Worm (Caenorhabditis elegans) whole organism, midembryonic: Measurements from ENCODE around the gene sqv-2.

Experiments
- T22C8.4 ChIP-seq: fragments of 200-800 bp; sonication (Bioruptor generic); IDR thresholded peaks from 2 replicates; pipeline ENCODE4 v1.3.6; 2022; ENCODE audit warnings: missing genetic modification characterization, missing compliant biosample characterization
- cog-1 ChIP-seq: sonication (generic microtip); optimal IDR thresholded peaks from 2 replicates; lab custom pipeline; 2016; ENCODE audit warnings: missing genetic modification characterization, missing compliant biosample characterization
- flt-1 ChIP-seq: fragments of 200-800 bp; sonication (Bioruptor generic); IDR thresholded peaks from 2 replicates; pipeline ENCODE4 v1.3.6; 2022; ENCODE audit warnings: missing genetic modification characterization, missing compliant biosample characterization
- klf-2 ChIP-seq: fragments of 200-800 bp; sonication (Bioruptor generic); conservative IDR thresholded peaks from 2 replicates; pipeline ENCODE4 v1.3.6; 2022; ENCODE audit warnings: missing genetic modification reagents, missing genetic modification characterization, missing compliant biosample characterization
- med-1 ChIP-seq: sonication (generic microtip); optimal IDR thresholded peaks from 2 replicates; lab custom pipeline; 2017; ENCODE audit warnings: missing genetic modification characterization, mild to moderate bottlenecking, missing compliant biosample characterization, antibody characterized with exemption, missing genetic modification reagents; ENCODE audit not compliant: insufficient read depth
- ref-1 ChIP-seq: fragments of 200-800 bp; sonication (Bioruptor generic); conservative IDR thresholded peaks from 2 replicates; pipeline ENCODE4 v1.3.6; 2022; ENCODE audit warnings: missing genetic modification reagents, missing genetic modification characterization, missing compliant biosample characterization
- tab-1 ChIP-seq: fragments of 200-800 bp; sonication (Bioruptor generic); IDR thresholded peaks from 2 replicates; pipeline ENCODE4 v1.3.6; 2022; ENCODE audit warnings: missing genetic modification characterization, missing compliant biosample characterization
- ztf-23 ChIP-seq: fragments of 200-800 bp; sonication (Bioruptor generic); IDR thresholded peaks from 2 replicates; pipeline ENCODE4 v1.3.6; 2022; ENCODE audit warnings: missing genetic modification reagents, missing genetic modification characterization, missing compliant biosample characterization
- ztf-29 ChIP-seq: fragments of 200-800 bp; sonication (Bioruptor generic); IDR thresholded peaks from 2 replicates; pipeline ENCODE4 v1.3.6; 2022; ENCODE audit warnings: missing genetic modification reagents, missing genetic modification characterization, missing compliant biosample characterization

sqv-2 gene

DNA sequence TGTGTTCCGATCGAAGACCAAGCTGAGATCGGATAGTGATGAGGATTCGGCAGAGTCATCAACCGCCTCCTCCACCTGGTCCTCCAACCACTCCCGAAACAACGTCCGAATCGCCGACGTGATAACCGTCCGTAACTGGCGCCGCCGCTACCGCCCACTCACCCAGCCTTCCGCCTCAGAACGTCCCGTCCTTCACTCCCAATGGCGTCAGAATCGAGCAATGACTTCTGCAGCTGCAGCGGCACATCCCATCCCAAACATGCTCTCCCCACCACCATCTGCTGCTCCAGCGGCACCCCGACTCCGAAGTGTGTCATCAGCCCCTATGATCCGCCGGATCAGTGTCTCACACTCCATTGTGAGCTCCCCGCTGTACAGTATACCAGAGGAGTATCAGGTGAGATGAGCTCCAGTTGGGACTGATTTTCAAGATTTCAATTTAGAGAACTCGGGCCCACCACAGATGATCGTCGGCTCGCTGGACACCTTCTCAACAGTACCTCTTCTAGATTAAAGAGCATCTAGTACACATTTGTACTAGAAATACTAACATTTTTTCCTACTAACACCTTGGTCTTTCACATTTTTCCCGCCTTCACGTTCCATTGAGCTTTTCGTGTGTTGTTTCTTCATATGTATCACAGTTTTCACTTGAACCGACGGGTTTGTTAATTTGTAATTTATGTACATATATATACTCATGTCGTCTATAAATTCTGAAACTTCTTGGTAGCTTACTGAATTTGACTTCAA lies 31.8 kb upstream of the sqv-2 start:
- TF ChIP-seq flt-1 (GFP tag; lab: Robert Waterston, UW) = no peak
- no peak for TF ChIP-seq klf-2 (GFP tag; lab: Robert Waterston, UW)

DNA sequence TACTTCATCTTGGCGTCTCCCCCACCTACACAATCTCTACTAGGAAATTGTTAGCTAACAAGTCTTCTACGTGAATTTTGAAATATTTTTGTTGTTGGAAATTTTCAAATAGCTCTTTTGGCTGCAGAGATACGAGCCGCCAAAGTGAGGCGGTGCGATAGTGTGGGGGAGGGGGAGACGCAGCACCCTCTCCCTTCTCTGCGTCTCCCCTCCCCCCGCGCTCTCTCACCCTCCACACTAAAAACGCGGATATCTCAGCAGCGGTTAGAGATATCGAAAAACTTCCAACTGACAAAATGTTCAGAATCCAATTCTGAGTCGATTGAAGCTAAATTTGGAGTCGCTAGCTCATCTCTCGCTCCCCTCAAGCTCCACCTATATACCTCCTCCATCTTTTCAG lies 30.8 kb upstream of the sqv-2 start:
- TF ChIP-seq ztf-23 (GFP tag; lab: Robert Waterston, UW) = no peak
- TF ChIP-seq flt-1 (GFP tag; lab: Robert Waterston, UW) = no peak
- no peak for TF ChIP-seq ref-1
- TF ChIP-seq med-1 (GFP tag; lab: Kevin White, UChicago) = no peak
- no peak for TF ChIP-seq T22C8.4 (GFP tag; lab: Robert Waterston, UW)
- TF ChIP-seq tab-1 (GFP tag; lab: Robert Waterston, UW) = no peak
- no peak for TF ChIP-seq cog-1 (tag; lab: Kevin White, UChicago)
- TF ChIP-seq ztf-29 (GFP tag; lab: Robert Waterston, UW) = no peak
- no peak for TF ChIP-seq klf-2 (GFP tag; lab: Robert Waterston, UW)

DNA sequence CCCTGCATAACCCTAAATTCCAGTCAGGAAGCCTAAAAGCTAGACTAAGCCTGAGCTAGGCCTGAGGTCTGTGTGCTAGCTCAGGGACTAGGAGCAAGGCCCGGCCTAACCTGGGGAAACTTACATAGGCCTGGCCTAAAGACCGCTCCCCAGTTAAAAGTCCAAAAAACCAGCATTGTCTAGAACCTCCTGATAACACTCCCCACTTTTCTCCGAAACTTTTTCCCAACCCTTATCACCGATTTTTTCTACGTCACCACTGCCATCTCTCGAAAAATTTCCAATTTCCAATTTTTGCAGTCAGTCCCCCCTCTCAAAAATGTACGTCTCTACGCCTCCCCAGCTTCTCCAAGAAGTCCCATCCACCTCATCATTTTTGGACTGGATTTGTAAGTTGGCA lies 29.4 kb upstream of the sqv-2 start, which contains the start of gene ZK355.2:
Gene ZK355.2, plus strand, starts transcription at position 301 of the 400 bp plus-strand sequence.
- TF ChIP-seq tab-1 (GFP tag; lab: Robert Waterston, UW) (no peak), T22C8.4 (GFP tag; lab: Robert Waterston, UW) (no peak), klf-2 (GFP tag; lab: Robert Waterston, UW) (no peak), ztf-29 (GFP tag; lab: Robert Waterston, UW) (no peak), flt-1 (GFP tag; lab: Robert Waterston, UW) (no peak), ref-1 (no peak), ztf-23 (GFP tag; lab: Robert Waterston, UW) (no peak), med-1 (GFP tag; lab: Kevin White, UChicago) (no peak), cog-1 (tag; lab: Kevin White, UChicago) (no peak)

DNA sequence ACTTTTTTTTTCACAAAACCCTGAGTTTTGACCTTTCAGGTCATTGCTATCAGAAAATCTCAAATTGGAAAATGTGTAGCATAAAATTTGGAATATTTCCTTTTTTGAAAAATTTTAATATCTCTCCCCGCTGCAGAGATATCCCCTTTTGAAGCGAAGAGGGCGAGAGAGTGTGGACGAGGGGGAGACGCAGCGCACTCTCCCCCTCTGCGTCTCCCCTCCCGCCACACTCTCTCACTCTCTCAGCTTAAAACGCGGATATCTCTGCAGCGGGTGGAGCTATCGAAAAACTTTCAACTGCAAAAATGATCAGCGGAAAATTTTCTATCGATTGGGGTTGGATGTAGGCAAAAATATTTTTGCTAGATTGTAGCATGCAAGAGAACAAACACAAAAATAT lies 28.6 kb upstream of the sqv-2 start:
- TF ChIP-seq ztf-29 (GFP tag; lab: Robert Waterston, UW) = no peak
- no peak for TF ChIP-seq cog-1 (tag; lab: Kevin White, UChicago)
- TF ChIP-seq klf-2 (GFP tag; lab: Robert Waterston, UW) = no peak
- no peak for TF ChIP-seq tab-1 (GFP tag; lab: Robert Waterston, UW)
- no peak for TF ChIP-seq ztf-23 (GFP tag; lab: Robert Waterston, UW)
- TF ChIP-seq flt-1 (GFP tag; lab: Robert Waterston, UW) = no peak
- TF ChIP-seq T22C8.4 (GFP tag; lab: Robert Waterston, UW) = no peak
- no peak for TF ChIP-seq med-1 (GFP tag; lab: Kevin White, UChicago)
- TF ChIP-seq ref-1 = no peak

DNA sequence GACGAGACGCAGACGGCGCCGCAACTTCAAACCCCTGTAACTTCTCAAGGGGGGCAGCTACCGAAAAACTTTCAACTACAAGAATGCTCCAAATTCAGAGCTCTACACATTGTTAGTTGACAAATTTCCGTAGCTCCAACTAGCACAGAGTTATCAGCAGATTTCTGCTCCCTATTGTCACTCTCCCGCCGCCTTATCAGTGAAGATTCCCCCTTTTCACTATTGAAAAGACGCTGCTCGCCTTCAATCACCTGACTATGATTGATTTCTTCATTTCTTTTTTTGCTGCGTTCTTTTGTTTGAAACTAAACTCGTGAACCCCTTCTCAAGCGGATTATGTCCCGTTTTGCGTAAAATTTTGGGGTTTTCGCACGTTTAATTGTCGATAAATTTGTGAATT lies 28.2 kb upstream of the sqv-2 start:
- no peak for TF ChIP-seq flt-1 (GFP tag; lab: Robert Waterston, UW)
- TF ChIP-seq tab-1 (GFP tag; lab: Robert Waterston, UW) = no peak
- TF ChIP-seq T22C8.4 (GFP tag; lab: Robert Waterston, UW) = no peak
- no peak for TF ChIP-seq ztf-29 (GFP tag; lab: Robert Waterston, UW)
- TF ChIP-seq ref-1 = no peak
- no peak for TF ChIP-seq cog-1 (tag; lab: Kevin White, UChicago)
- no peak for TF ChIP-seq ztf-23 (GFP tag; lab: Robert Waterston, UW)
- TF ChIP-seq med-1 (GFP tag; lab: Kevin White, UChicago) = no peak
- no peak for TF ChIP-seq klf-2 (GFP tag; lab: Robert Waterston, UW)

DNA sequence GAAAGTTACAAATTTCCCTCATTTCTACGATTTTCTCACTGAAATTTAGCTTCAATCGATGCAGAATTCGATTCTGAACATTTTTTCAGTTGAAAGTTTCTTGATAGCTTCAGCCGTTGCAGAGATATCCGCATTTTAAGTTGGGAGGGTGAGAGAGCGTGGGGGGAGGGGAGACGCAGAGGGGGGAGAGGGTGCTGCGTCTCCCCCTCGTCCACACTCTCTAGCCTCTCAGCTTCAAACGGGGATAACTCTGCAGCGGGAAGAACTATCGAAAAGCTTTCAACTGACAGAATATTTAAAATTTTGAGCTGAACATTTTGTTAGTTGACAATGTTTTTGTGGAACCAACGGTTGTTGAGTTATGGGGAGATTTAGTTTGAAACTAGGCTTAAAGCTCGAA lies 27.7 kb upstream of the sqv-2 start:
- no peak for TF ChIP-seq flt-1 (GFP tag; lab: Robert Waterston, UW)
- no peak for TF ChIP-seq ztf-23 (GFP tag; lab: Robert Waterston, UW)
- TF ChIP-seq med-1 (GFP tag; lab: Kevin White, UChicago) = no peak
- no peak for TF ChIP-seq tab-1 (GFP tag; lab: Robert Waterston, UW)
- no peak for TF ChIP-seq ztf-29 (GFP tag; lab: Robert Waterston, UW)
- TF ChIP-seq ref-1 = no peak
- no peak for TF ChIP-seq klf-2 (GFP tag; lab: Robert Waterston, UW)
- no peak for TF ChIP-seq T22C8.4 (GFP tag; lab: Robert Waterston, UW)

DNA sequence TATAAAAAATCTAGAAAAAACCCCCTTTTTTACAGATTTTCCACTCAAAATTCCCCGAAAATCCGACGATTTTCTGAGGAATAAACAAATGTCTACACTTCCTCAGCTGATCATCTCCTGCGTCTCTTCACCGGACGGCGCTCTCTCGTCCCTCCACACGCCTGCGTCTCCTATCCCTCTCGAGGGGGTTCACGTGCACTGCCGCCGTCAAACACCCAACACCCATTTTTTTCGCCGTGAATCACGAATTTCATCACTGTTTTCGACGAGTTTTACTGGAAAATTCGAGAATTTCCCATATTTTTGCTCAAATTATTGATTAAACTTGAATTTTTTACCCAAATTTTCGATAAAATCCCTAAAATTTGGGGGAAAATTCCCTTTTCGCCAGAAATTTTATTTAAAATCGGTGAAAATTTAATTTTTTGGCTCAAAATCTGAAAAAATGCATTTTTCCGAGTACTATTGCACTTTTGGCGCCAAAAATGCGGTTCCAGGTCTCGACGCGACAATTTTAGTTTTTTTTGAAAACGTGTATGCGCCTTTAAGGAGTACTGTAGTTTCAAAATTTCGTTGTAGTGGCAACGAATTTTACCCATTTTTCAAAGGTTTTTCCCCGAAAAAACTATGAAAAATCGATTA lies 26.7 kb upstream of the sqv-2 start:
- TF ChIP-seq ref-1 (no peak), klf-2 (GFP tag; lab: Robert Waterston, UW) (no peak), cog-1 (tag; lab: Kevin White, UChicago) (no peak), med-1 (GFP tag; lab: Kevin White, UChicago) (no peak), ztf-29 (GFP tag; lab: Robert Waterston, UW) (no peak), ztf-23 (GFP tag; lab: Robert Waterston, UW) (no peak), tab-1 (GFP tag; lab: Robert Waterston, UW) (no peak), flt-1 (GFP tag; lab: Robert Waterston, UW) (no peak), T22C8.4 (GFP tag; lab: Robert Waterston, UW) (no peak)

DNA sequence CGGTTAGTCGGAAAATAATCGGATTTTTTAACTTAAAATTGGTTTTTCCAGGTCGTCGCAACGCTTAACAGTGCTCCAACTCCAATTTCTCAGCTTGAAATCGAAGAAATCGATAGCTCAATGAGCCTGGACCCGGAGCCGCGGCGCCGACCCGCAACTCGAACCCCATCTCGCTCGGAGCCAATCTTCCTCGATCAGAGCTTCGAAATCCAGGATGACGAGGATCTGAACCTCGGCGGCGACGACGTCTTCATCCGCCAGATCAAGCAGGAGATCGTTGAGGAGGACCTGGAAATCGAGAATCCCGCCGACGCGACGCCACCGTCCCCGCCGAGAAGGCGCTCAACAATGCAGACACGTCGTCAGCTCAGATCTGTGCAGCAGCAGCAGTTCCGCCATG lies 26.0 kb upstream of the sqv-2 start:
- TF ChIP-seq med-1 (GFP tag; lab: Kevin White, UChicago) (no peak), flt-1 (GFP tag; lab: Robert Waterston, UW) (no peak), klf-2 (GFP tag; lab: Robert Waterston, UW) (no peak), ref-1 (no peak), T22C8.4 (GFP tag; lab: Robert Waterston, UW) (no peak), tab-1 (GFP tag; lab: Robert Waterston, UW) (no peak), ztf-29 (GFP tag; lab: Robert Waterston, UW) (no peak), ztf-23 (GFP tag; lab: Robert Waterston, UW) (no peak), cog-1 (tag; lab: Kevin White, UChicago) (no peak)
